Fruit fly (Drosophila melanogaster): Measurements from ENCODE around the gene Nup154.

dm6 chr2L:10968009-10968383, 36.6 kb upstream of the Nup154 start:
- TF ChIP-seq rgr (GFP tag; optimal IDR thresholded peaks at IDR 0.05) = no peak
- TF ChIP-seq dmrt93B (GFP tag; optimal IDR thresholded peaks at IDR 0.05) = no peak
- TF ChIP-seq CG32264 (GFP tag; optimal IDR thresholded peaks at IDR 0.05) = no peak
- TF ChIP-seq psq (GFP tag; optimal IDR thresholded peaks at IDR 0.05) = no peak

Data from whole organism, wandering third instar larva.